Fruit fly (Drosophila melanogaster) S2 (cell line): ENCODE results near the gene CG3546.

Experiments used
- CG8478 ChIP-seq: fragments of >200 bp; optimal IDR thresholded peaks from 2 replicates; lab custom pipeline; 2018
- CTCF ChIP-seq, 2 experiments: fragments of >200 bp; optimal IDR thresholded peaks; 2 replicates each; lab custom pipeline; 2018

dm6 chrX:4609737-4610136 is 51.9 kb downstream of the CG3546 start:
- TF ChIP-seq CTCF (optimal IDR thresholded peaks at IDR 0.05; lab: Kevin White, UChicago) (no peak), CG8478 (lab: Kevin White, UChicago) (no peak)
